Worm (Caenorhabditis elegans): ENCODE data around the gene gar-1.

DNA sequence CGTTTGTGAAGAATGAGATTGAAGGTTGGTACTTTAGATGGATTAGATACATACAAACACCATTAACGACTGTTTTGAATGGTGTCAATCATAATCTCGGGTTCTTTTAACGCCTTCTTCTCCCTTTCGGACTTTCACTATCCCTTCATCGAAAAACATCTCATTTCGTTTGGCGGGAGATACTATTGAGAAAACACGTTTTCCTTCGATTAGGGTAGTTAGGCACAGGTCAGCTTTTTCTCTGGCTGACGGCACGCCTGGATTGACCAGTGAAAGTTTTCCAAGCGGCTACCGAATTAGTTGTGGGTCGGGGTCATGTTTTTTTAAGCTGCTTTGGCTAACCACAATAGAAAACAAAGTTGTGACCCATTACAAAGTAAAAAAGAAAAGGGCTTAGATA, 35.3 kb upstream of the gar-1 start:
- TF ChIP-seq ama-1 (optimal IDR thresholded peaks at IDR 0.05) (no peak), pax-1 (tag; optimal IDR thresholded peaks at IDR 0.05) (no peak), pha-4 (tag; optimal IDR thresholded peaks at IDR 0.05) (no peak), rnt-1 (tag; optimal IDR thresholded peaks at IDR 0.05) (no peak)

All from whole organism, late embryonic.